Worm (Caenorhabditis elegans) whole organism, L2 larva: ENCODE measurements around the gene C56E10.3.

Experiments
- C34F6.9 ChIP-seq: fragments of 150-350 bp; optimal IDR thresholded peaks from 2 replicates; lab custom pipeline; 2014; ENCODE audit warnings: missing biosample characterization, missing genetic modification characterization
- F13H6.1 ChIP-seq: sonication (generic microtip); optimal IDR thresholded peaks from 2 replicates; lab custom pipeline; 2016; ENCODE audit warnings: missing genetic modification characterization, missing compliant biosample characterization
- Y55F3AM.14 ChIP-seq: fragments of 200-800 bp; sonication (Bioruptor generic); optimal IDR thresholded peaks from 2 replicates; lab custom pipeline; 2018; ENCODE audit warnings: mild to moderate bottlenecking, missing genetic modification characterization, missing compliant biosample characterization
- ZK546.5 ChIP-seq: sonication (generic microtip); optimal IDR thresholded peaks from 2 replicates; lab custom pipeline; 2017; ENCODE audit warnings: missing biosample characterization, missing genetic modification characterization
- alr-1 ChIP-seq: fragments of 150-350 bp; optimal IDR thresholded peaks from 2 replicates; lab custom pipeline; 2014; ENCODE audit warnings: missing biosample characterization, missing genetic modification characterization
- ama-1 ChIP-seq: fragments of 150-350 bp; optimal IDR thresholded peaks from 2 replicates; lab custom pipeline; 2018; ENCODE audit warnings: inconsistent platforms
- blmp-1 ChIP-seq: sonication (generic microtip); optimal IDR thresholded peaks from 2 replicates; lab custom pipeline; 2017; ENCODE audit warnings: missing genetic modification characterization, mild to moderate bottlenecking, missing compliant biosample characterization, antibody characterized with exemption, moderate library complexity; ENCODE audit not compliant: insufficient read depth
- ceh-16 ChIP-seq: fragments of 150-350 bp; optimal IDR thresholded peaks from 2 replicates; lab custom pipeline; 2014; ENCODE audit warnings: missing biosample characterization, missing genetic modification characterization
- crh-2 ChIP-seq: sonication (generic microtip); optimal IDR thresholded peaks from 2 replicates; lab custom pipeline; 2017; ENCODE audit warnings: missing biosample characterization, missing genetic modification characterization
- dmd-4 ChIP-seq: sonication (generic microtip); optimal IDR thresholded peaks from 2 replicates; lab custom pipeline; 2017; ENCODE audit warnings: missing biosample characterization, missing genetic modification characterization
- egl-27 ChIP-seq: sonication (generic microtip); optimal IDR thresholded peaks from 3 replicates; lab custom pipeline; 2017; ENCODE audit warnings: missing biosample characterization, missing genetic modification reagents, missing genetic modification characterization
- elt-1 ChIP-seq: fragments of 150-350 bp; optimal IDR thresholded peaks from 2 replicates; lab custom pipeline; 2014; ENCODE audit warnings: missing biosample characterization, missing genetic modification characterization
- fos-1 ChIP-seq: fragments of 150-350 bp; optimal IDR thresholded peaks from 2 replicates; lab custom pipeline; 2014; ENCODE audit warnings: missing biosample characterization, missing genetic modification characterization
- gmeb-1 ChIP-seq: fragments of 150-350 bp; optimal IDR thresholded peaks from 2 replicates; lab custom pipeline; 2014; ENCODE audit warnings: missing biosample characterization, missing genetic modification characterization
- lin-11 ChIP-seq: fragments of 150-350 bp; sonication (generic microtip); optimal IDR thresholded peaks from 2 replicates; lab custom pipeline; 2014; ENCODE audit warnings: missing biosample characterization, missing genetic modification characterization, inconsistent platforms, mixed read lengths
- lin-13 ChIP-seq: fragments of 150-350 bp; optimal IDR thresholded peaks from 2 replicates; lab custom pipeline; 2014; ENCODE audit warnings: missing biosample characterization, missing genetic modification reagents, missing genetic modification characterization
- lsy-2 ChIP-seq, 2 experiments: fragments of 150-350 bp in 1 of 2; sonication (generic microtip) in 1 of 2; optimal IDR thresholded peaks; 2 replicates each; lab custom pipeline; 2014 to 2017; ENCODE audit warnings: missing biosample characterization in 2 of 2, missing genetic modification characterization in 2 of 2
- mab-5 ChIP-seq: fragments of 150-350 bp; optimal IDR thresholded peaks from 2 replicates; lab custom pipeline; 2014; ENCODE audit warnings: missing biosample characterization, missing genetic modification characterization
- mbf-1 ChIP-seq: sonication (generic microtip); optimal IDR thresholded peaks from 2 replicates; lab custom pipeline; 2017; ENCODE audit warnings: missing biosample characterization, missing genetic modification characterization
- nhr-10 ChIP-seq: sonication (generic microtip); optimal IDR thresholded peaks from 2 replicates; lab custom pipeline; 2017; ENCODE audit warnings: missing biosample characterization, missing genetic modification characterization
- nhr-11 ChIP-seq: fragments of 150-350 bp; optimal IDR thresholded peaks from 2 replicates; lab custom pipeline; 2014; ENCODE audit warnings: missing biosample characterization, missing genetic modification characterization
- nhr-129 ChIP-seq: fragments of 150-350 bp; optimal IDR thresholded peaks from 2 replicates; lab custom pipeline; 2014; ENCODE audit warnings: missing biosample characterization, missing genetic modification characterization
- nhr-21 ChIP-seq: fragments of 150-350 bp; optimal IDR thresholded peaks from 2 replicates; lab custom pipeline; 2014; ENCODE audit warnings: missing biosample characterization, missing genetic modification characterization
- nhr-25 ChIP-seq: fragments of 150-350 bp; sonication (generic microtip); optimal IDR thresholded peaks from 3 replicates; lab custom pipeline; 2014; ENCODE audit warnings: missing biosample characterization, missing genetic modification characterization
- nhr-6 ChIP-seq: fragments of 150-350 bp; optimal IDR thresholded peaks from 2 replicates; lab custom pipeline; 2014; ENCODE audit warnings: missing biosample characterization, missing genetic modification characterization
- peb-1 ChIP-seq: fragments of 150-350 bp; optimal IDR thresholded peaks from 2 replicates; lab custom pipeline; 2014; ENCODE audit warnings: missing biosample characterization, missing genetic modification characterization
- sem-4 ChIP-seq: fragments of 150-350 bp; optimal IDR thresholded peaks from 2 replicates; lab custom pipeline; 2014; ENCODE audit warnings: missing biosample characterization, missing genetic modification reagents, missing genetic modification characterization
- skn-1 ChIP-seq: sonication (generic microtip); optimal IDR thresholded peaks from 2 replicates; lab custom pipeline; 2017; ENCODE audit warnings: missing biosample characterization, missing genetic modification characterization
- sma-3 ChIP-seq: sonication (generic microtip); optimal IDR thresholded peaks from 2 replicates; lab custom pipeline; 2016; ENCODE audit warnings: missing genetic modification reagents, missing genetic modification characterization, missing compliant biosample characterization
- sma-9 ChIP-seq, 2 experiments: fragments of 150-350 bp in 1 of 2; sonication (generic microtip) in 1 of 2; optimal IDR thresholded peaks; 2 replicates each; lab custom pipeline; 2014 to 2016; ENCODE audit warnings: missing genetic modification characterization in 2 of 2, mild to moderate bottlenecking in 1 of 2, missing biosample characterization in 1 of 2, missing compliant biosample characterization in 1 of 2, missing genetic modification reagents in 1 of 2, moderate library complexity in 1 of 2
- ztf-1 ChIP-seq: fragments of 200-800 bp; sonication (Bioruptor generic); conservative IDR thresholded peaks from 2 replicates; pipeline ENCODE4 v1.3.6; 2022; ENCODE audit warnings: missing genetic modification characterization, missing compliant biosample characterization
- ztf-11 ChIP-seq: sonication (generic microtip); optimal IDR thresholded peaks from 2 replicates; lab custom pipeline; 2017; ENCODE audit warnings: missing biosample characterization, missing genetic modification characterization

Gene C56E10.3

ce11 chrX:6644971-6645704, at the start of gene C56E10.3:
TSS of gene C56E10.3 (plus strand) at chrX:6645654.
- TF ChIP-seq skn-1 (tag; lab: Kevin White, UChicago) (peak; percentile 13), crh-2 (tag; lab: Kevin White, UChicago) (peak; percentile 62), F13H6.1 (tag; lab: Kevin White, UChicago) (peak; percentile 70), nhr-129 (tag; lab: Kevin White, UChicago) (peak; percentile 37), C34F6.9 (peak; percentile 18), gmeb-1 (tag; lab: Kevin White, UChicago) (peak; percentile 50), sma-9 (GFP tag; optimal IDR thresholded peaks at IDR 0.05; lab: Kevin White, UChicago) (peak; percentile 72), sma-9 (tag; optimal IDR thresholded peaks at IDR 0.05; lab: Kevin White, UChicago) (no peak), sma-3 (GFP tag; lab: Kevin White, UChicago) (no peak), fos-1 (tag; lab: Kevin White, UChicago) (peak; percentile 38), dmd-4 (tag; lab: Kevin White, UChicago) (no peak), ztf-11 (no peak)

ce11 chrX:6597089-6597488, 48.4 kb upstream of the C56E10.3 start, which contains the start of gene ttr-6:
TSS of gene ttr-6 (minus strand) at chrX:6597121.
- peak; percentile 6 for TF ChIP-seq sma-9 (GFP tag; optimal IDR thresholded peaks at IDR 0.05; lab: Kevin White, UChicago)
- TF ChIP-seq sma-9 (tag; optimal IDR thresholded peaks at IDR 0.05; lab: Kevin White, UChicago) = no peak
- peak; percentile 55 for TF ChIP-seq nhr-129 (tag; lab: Kevin White, UChicago)
- TF ChIP-seq nhr-10 (tag; lab: Kevin White, UChicago) = no peak
- TF ChIP-seq lsy-2 (tag; optimal IDR thresholded peaks at IDR 0.05; lab: Kevin White, UChicago) = peak in 1 of 2 experiments; percentile 16
- TF ChIP-seq, all 48 proteins: peak for 3

ce11 chrX:6598732-6599131, 46.7 kb upstream of the C56E10.3 start, which contains the start of gene hic-1:
TSS of gene hic-1 (minus strand) at chrX:6598832.
- no peak for TF ChIP-seq nhr-10 (tag; lab: Kevin White, UChicago)
- no peak for TF ChIP-seq nhr-25 (tag; lab: Kevin White, UChicago)
- TF ChIP-seq nhr-6 (tag; lab: Kevin White, UChicago) = no peak
- TF ChIP-seq nhr-129 (tag; lab: Kevin White, UChicago) = no peak
- TF ChIP-seq egl-27 (tag; lab: Kevin White, UChicago) = no peak
- no peak for TF ChIP-seq skn-1 (tag; lab: Kevin White, UChicago)
- TF ChIP-seq ztf-11 = no peak
- no peak for TF ChIP-seq F13H6.1 (tag; lab: Kevin White, UChicago)
- TF ChIP-seq mbf-1 = no peak
- no peak for TF ChIP-seq ama-1 (lab: Kevin White, UChicago)
- no peak for TF ChIP-seq C34F6.9
- no peak for TF ChIP-seq ZK546.5 (tag; lab: Kevin White, UChicago)
- no peak for TF ChIP-seq ceh-16 (tag; lab: Kevin White, UChicago)
- TF ChIP-seq nhr-21 (tag; lab: Kevin White, UChicago) = no peak
- no peak for TF ChIP-seq ztf-1 (GFP tag; lab: Robert Waterston, UW)
- no peak for TF ChIP-seq fos-1 (tag; lab: Kevin White, UChicago)
- TF ChIP-seq lin-13 (GFP tag; lab: Kevin White, UChicago) = no peak

- TF ChIP-seq alr-1 (tag; lab: Kevin White, UChicago) (no peak), blmp-1 (tag; lab: Kevin White, UChicago) (no peak), elt-1 (tag; lab: Kevin White, UChicago) (no peak), mab-5 (tag; lab: Kevin White, UChicago) (no peak), ztf-1 (GFP tag; lab: Robert Waterston, UW) (no peak), lin-11 (tag; lab: Kevin White, UChicago) (no peak), dmd-4 (tag; lab: Kevin White, UChicago) (no peak), sma-9 (GFP tag; optimal IDR thresholded peaks at IDR 0.05; lab: Kevin White, UChicago) (no peak), sma-9 (tag; optimal IDR thresholded peaks at IDR 0.05; lab: Kevin White, UChicago) (no peak), Y55F3AM.14 (GFP tag; lab: Kevin White, UChicago) (no peak), sem-4 (tag; lab: Kevin White, UChicago) (no peak), peb-1 (tag; lab: Kevin White, UChicago) (no peak), crh-2 (tag; lab: Kevin White, UChicago) (no peak), mbf-1 (no peak), nhr-11 (no peak), gmeb-1 (tag; lab: Kevin White, UChicago) (no peak), C34F6.9 (no peak), ztf-11 (no peak), nhr-10 (tag; lab: Kevin White, UChicago) (no peak), nhr-6 (tag; lab: Kevin White, UChicago) (no peak), fos-1 (tag; lab: Kevin White, UChicago) (no peak)
Observed at ce11 chrX:6601967-6602366, 43.5 kb upstream of the C56E10.3 start.
